Worm (Caenorhabditis elegans): ENCODE data around the gene grl-6.

The grl-6 gene

ce11 chrX:6440464-6440863 is 10.3 kb downstream of the grl-6 start, which contains the start of gene K10C2.14:
K10C2.14 (minus strand) TSS chrX:6440564.
- TF ChIP-seq nhr-28 (tag; optimal IDR thresholded peaks at IDR 0.05) (no peak), elt-1 (tag; optimal IDR thresholded peaks at IDR 0.05; ENCODE audit: borderline replicate concordance, insufficient read depth) (no peak), zip-8 (tag; optimal IDR thresholded peaks at IDR 0.05) (no peak), nhr-237 (tag; optimal IDR thresholded peaks at IDR 0.05) (no peak)

DNA sequence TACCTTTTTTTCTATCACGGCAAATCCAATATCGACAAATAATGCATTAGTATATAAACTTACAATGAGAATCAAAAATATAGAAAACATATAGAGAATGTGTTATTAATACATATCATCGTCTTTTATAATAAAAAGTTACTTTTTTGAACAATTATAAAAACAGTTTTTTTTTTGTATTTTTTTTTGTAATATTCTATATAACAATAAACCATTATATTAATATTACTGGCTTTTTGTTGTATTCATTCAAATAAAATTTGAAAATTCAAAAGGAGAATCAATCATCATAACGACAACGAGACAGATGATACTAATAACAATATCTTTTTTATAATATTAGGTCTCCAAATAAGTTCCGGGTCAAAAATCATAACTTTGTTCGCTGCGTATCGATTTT is 13.2 kb downstream of the grl-6 start, which contains the start of gene K10C2.8:
Gene K10C2.8 (minus strand): TSS at position 101 of the 400 bp plus-strand sequence.
- no peak for TF ChIP-seq nhr-28 (tag; optimal IDR thresholded peaks at IDR 0.05)
- TF ChIP-seq cnd-1 (tag; optimal IDR thresholded peaks at IDR 0.05) = no peak
- no peak for TF ChIP-seq ceh-83 (GFP tag; optimal IDR thresholded peaks at IDR 0.05)

- TF ChIP-seq ceh-43 (GFP tag; optimal IDR thresholded peaks at IDR 0.05) (no peak), lin-13 (tag; optimal IDR thresholded peaks at IDR 0.05) (no peak), ham-2 (GFP tag; optimal IDR thresholded peaks at IDR 0.05) (no peak), unc-39 (tag; optimal IDR thresholded peaks at IDR 0.05) (no peak), nhr-76 (tag; optimal IDR thresholded peaks at IDR 0.05) (no peak), ceh-83 (GFP tag; optimal IDR thresholded peaks at IDR 0.05) (no peak), elt-1 (tag; optimal IDR thresholded peaks at IDR 0.05; ENCODE audit: borderline replicate concordance, insufficient read depth) (no peak), sptf-1 (tag; optimal IDR thresholded peaks at IDR 0.05) (no peak), ceh-39 (tag; optimal IDR thresholded peaks at IDR 0.05) (no peak), pha-4 (tag; optimal IDR thresholded peaks at IDR 0.05) (no peak), mep-1 (tag; optimal IDR thresholded peaks at IDR 0.05) (no peak), flh-1 (GFP tag; optimal IDR thresholded peaks at IDR 0.05) (no peak), nhr-28 (tag; optimal IDR thresholded peaks at IDR 0.05) (no peak), drap-1 (GFP tag; optimal IDR thresholded peaks at IDR 0.05) (no peak)
Measured at ce11 chrX:6435812-6436211, 14.9 kb downstream of the grl-6 start.

DNA sequence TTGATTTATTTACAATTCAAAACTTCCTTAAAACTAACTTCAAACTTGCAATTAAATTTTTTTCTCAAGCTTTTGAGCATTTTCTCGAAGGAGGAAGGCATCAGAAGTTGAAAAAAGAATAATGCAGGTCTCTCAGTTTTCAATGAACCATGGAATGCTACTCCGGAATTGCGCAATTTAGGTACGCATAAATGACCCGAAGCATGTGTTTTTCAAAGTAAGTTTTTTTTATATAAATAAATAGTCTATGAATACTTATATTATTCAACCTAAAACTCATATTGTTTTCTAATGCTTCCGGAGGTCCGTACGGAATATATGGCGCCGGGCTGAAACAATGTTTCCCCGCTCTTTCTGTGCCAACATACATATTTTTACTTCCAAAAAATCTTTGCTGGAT is 17.1 kb downstream of the grl-6 start, which contains the start of gene K10C2.2:
Gene K10C2.2 (minus strand): TSS at position 101 of the 400 bp plus-strand sequence.
- TF ChIP-seq elt-1 (tag; optimal IDR thresholded peaks at IDR 0.05; ENCODE audit: borderline replicate concordance, insufficient read depth) (no peak), sptf-1 (tag; optimal IDR thresholded peaks at IDR 0.05) (no peak)

DNA sequence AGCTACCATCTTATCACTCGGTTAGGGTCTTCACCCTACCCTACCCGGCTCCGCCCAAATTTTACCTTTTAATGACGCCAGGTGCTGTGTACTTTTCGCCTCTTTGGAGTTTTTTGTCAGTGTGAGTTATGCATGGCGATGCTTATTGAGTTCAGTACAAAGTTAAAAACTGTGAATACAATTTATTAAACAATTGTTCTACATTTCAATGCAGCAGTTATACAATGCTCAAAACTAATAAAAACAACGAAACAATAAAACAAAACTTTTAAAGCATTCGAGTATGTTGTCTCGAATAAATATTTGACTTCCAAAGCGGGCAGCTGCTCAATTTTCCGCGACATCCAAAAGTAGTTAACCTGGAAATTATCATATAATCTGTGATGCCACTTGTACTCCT is 20.2 kb downstream of the grl-6 start, which contains the start of gene ctsa-2:
Gene ctsa-2 (minus strand): TSS at position 101 of the 400 bp plus-strand sequence.
- TF ChIP-seq unc-39 (tag; optimal IDR thresholded peaks at IDR 0.05) (no peak), M03D4.4 (tag; optimal IDR thresholded peaks at IDR 0.05) (no peak), cnd-1 (tag; optimal IDR thresholded peaks at IDR 0.05) (no peak), ztf-11 (tag; optimal IDR thresholded peaks at IDR 0.05) (no peak), ceh-83 (GFP tag; optimal IDR thresholded peaks at IDR 0.05) (no peak), elt-3 (tag; optimal IDR thresholded peaks at IDR 0.05) (no peak), flh-1 (GFP tag; optimal IDR thresholded peaks at IDR 0.05) (no peak), ham-2 (GFP tag; optimal IDR thresholded peaks at IDR 0.05) (no peak), sptf-1 (tag; optimal IDR thresholded peaks at IDR 0.05) (no peak), hlh-1 (tag; optimal IDR thresholded peaks at IDR 0.05) (no peak), tbx-8 (GFP tag; optimal IDR thresholded peaks at IDR 0.05) (no peak), sem-2 (GFP tag; optimal IDR thresholded peaks at IDR 0.05) (no peak), mls-2 (tag; optimal IDR thresholded peaks at IDR 0.05) (no peak), nhr-12 (tag; optimal IDR thresholded peaks at IDR 0.05) (no peak), bed-3 (GFP tag; optimal IDR thresholded peaks at IDR 0.05) (no peak), mab-5 (tag; optimal IDR thresholded peaks at IDR 0.05) (no peak)

ce11 chrX:6429552-6429951 is 21.2 kb downstream of the grl-6 start:
- no peak for TF ChIP-seq lin-32 (GFP tag; optimal IDR thresholded peaks at IDR 0.05)
- TF ChIP-seq lin-13 (tag; optimal IDR thresholded peaks at IDR 0.05) = no peak
- TF ChIP-seq ham-2 (GFP tag; optimal IDR thresholded peaks at IDR 0.05) = no peak
- TF ChIP-seq ces-1 (GFP tag; optimal IDR thresholded peaks at IDR 0.05) = no peak
- TF ChIP-seq elt-3 (tag; optimal IDR thresholded peaks at IDR 0.05) = no peak

Data from whole organism, mixed stage, embryonic.